Fruit fly (Drosophila melanogaster) whole organism, embryonic: ENCODE data around the gene CG12773.

Source experiments
- B-H1 ChIP-seq: fragments of 200-800 bp; sonication (Bioruptor generic); IDR thresholded peaks from 3 replicates; pipeline ENCODE4 v1.3.6; 2022; ENCODE audit warnings: missing biosample characterization, missing genetic modification characterization
- BEAF-32 ChIP-seq: fragments of 200-800 bp; sonication (Bioruptor generic); optimal IDR thresholded peaks from 3 replicates; lab custom pipeline; 2017; ENCODE audit warnings: missing biosample characterization, missing genetic modification characterization, mild to moderate bottlenecking, moderate library complexity, missing genetic modification reagents
- BtbVII ChIP-seq: fragments of 200-800 bp; sonication (Bioruptor generic); optimal IDR thresholded peaks from 3 replicates; lab custom pipeline; 2017; ENCODE audit warnings: missing biosample characterization, mild to moderate bottlenecking, missing genetic modification characterization
- Bteb2 ChIP-seq: fragments of 200-800 bp; sonication (Bioruptor generic); optimal IDR thresholded peaks from 2 replicates; lab custom pipeline; 2016; ENCODE audit warnings: missing biosample characterization, missing genetic modification characterization
- C15 ChIP-seq: fragments of 200-800 bp; sonication (Bioruptor generic); IDR thresholded peaks from 3 replicates; pipeline ENCODE4 v1.3.6; 2022; ENCODE audit warnings: missing biosample characterization, missing genetic modification characterization
- CG10147 ChIP-seq: fragments of 200-800 bp; sonication (Bioruptor generic); optimal IDR thresholded peaks from 2 replicates; lab custom pipeline; 2019; ENCODE audit warnings: missing biosample characterization, mild to moderate bottlenecking, missing genetic modification characterization, moderate library complexity
- CG1024 ChIP-seq: fragments of 200-800 bp; sonication (Bioruptor generic); IDR thresholded peaks from 2 replicates; pipeline ENCODE4 v1.3.6; 2022; ENCODE audit warnings: missing biosample characterization, missing genetic modification characterization
- CG10543 ChIP-seq: fragments of 200-800 bp; sonication (Bioruptor generic); optimal IDR thresholded peaks from 3 replicates; lab custom pipeline; 2017; ENCODE audit warnings: missing biosample characterization, mild to moderate bottlenecking, missing genetic modification characterization, moderate library complexity
- CG11093 ChIP-seq: fragments of 200-800 bp; sonication (Bioruptor generic); IDR thresholded peaks from 3 replicates; pipeline ENCODE4 v1.3.6; 2022; ENCODE audit warnings: missing biosample characterization, missing genetic modification characterization
- CG11560 ChIP-seq: fragments of 200-800 bp; sonication (Bioruptor generic); IDR thresholded peaks from 3 replicates; pipeline ENCODE4 v1.3.6; 2022; ENCODE audit warnings: missing biosample characterization, missing genetic modification characterization
- CG11696 ChIP-seq: fragments of 200-800 bp; sonication (Bioruptor generic); IDR thresholded peaks from 2 replicates; pipeline ENCODE4 v1.3.6; 2022; ENCODE audit warnings: missing biosample characterization, missing genetic modification characterization
- CG13775 ChIP-seq: fragments of 200-800 bp; sonication (Bioruptor generic); optimal IDR thresholded peaks from 3 replicates; lab custom pipeline; 2017; ENCODE audit warnings: missing biosample characterization, mild to moderate bottlenecking, missing genetic modification characterization
- CG14014 ChIP-seq: fragments of 200-800 bp; sonication (Bioruptor generic); IDR thresholded peaks from 2 replicates; pipeline ENCODE4 v1.3.6; 2022; ENCODE audit warnings: missing biosample characterization, missing genetic modification characterization
- CG15073 ChIP-seq: fragments of 200-800 bp; sonication (Bioruptor generic); optimal IDR thresholded peaks from 2 replicates; lab custom pipeline; 2016; ENCODE audit warnings: missing biosample characterization, missing genetic modification characterization
- CG1603 ChIP-seq: fragments of 200-800 bp; sonication (Bioruptor generic); optimal IDR thresholded peaks from 2 replicates; lab custom pipeline; 2019; ENCODE audit warnings: missing biosample characterization, mild to moderate bottlenecking, missing genetic modification characterization, moderate library complexity
- CG17568 ChIP-seq: fragments of 200-800 bp; sonication (Bioruptor generic); optimal IDR thresholded peaks from 2 replicates; lab custom pipeline; 2018; ENCODE audit warnings: missing biosample characterization, mild to moderate bottlenecking, missing genetic modification characterization, moderate library complexity
- CG18476 ChIP-seq: fragments of 200-800 bp; sonication (Bioruptor generic); optimal IDR thresholded peaks from 2 replicates; lab custom pipeline; 2016; ENCODE audit warnings: missing biosample characterization, mild to moderate bottlenecking, missing genetic modification characterization
- CG2202 ChIP-seq: fragments of 200-800 bp; sonication (Bioruptor generic); optimal IDR thresholded peaks from 2 replicates; lab custom pipeline; 2018; ENCODE audit warnings: missing biosample characterization, mild to moderate bottlenecking, missing genetic modification characterization
- CG33213 ChIP-seq: fragments of 200-800 bp; sonication (Bioruptor generic); optimal IDR thresholded peaks from 3 replicates; lab custom pipeline; 2016; ENCODE audit warnings: missing biosample characterization, missing genetic modification characterization
- CG3995 ChIP-seq: fragments of 200-800 bp; sonication (Bioruptor generic); optimal IDR thresholded peaks from 3 replicates; lab custom pipeline; 2016; ENCODE audit warnings: missing biosample characterization, missing genetic modification characterization
- CG4617 ChIP-seq: fragments of 200-800 bp; sonication (Bioruptor generic); optimal IDR thresholded peaks from 3 replicates; lab custom pipeline; 2016; ENCODE audit warnings: missing biosample characterization, missing genetic modification characterization, borderline replicate concordance
- CG4730 ChIP-seq: fragments of 200-800 bp; sonication (Bioruptor generic); IDR thresholded peaks from 2 replicates; pipeline ENCODE4 v1.3.6; 2022; ENCODE audit warnings: missing biosample characterization, missing genetic modification characterization
- CG6654 ChIP-seq: fragments of 200-800 bp; sonication (Bioruptor generic); optimal IDR thresholded peaks from 2 replicates; lab custom pipeline; 2017; ENCODE audit warnings: missing biosample characterization, mild to moderate bottlenecking, missing genetic modification characterization
- CG9727 ChIP-seq: fragments of 200-800 bp; sonication (Bioruptor generic); optimal IDR thresholded peaks from 3 replicates; lab custom pipeline; 2017; ENCODE audit warnings: missing biosample characterization, mild to moderate bottlenecking, missing genetic modification characterization
- H15 ChIP-seq: fragments of 200-800 bp; sonication (Bioruptor generic); IDR thresholded peaks from 3 replicates; pipeline ENCODE4 v1.3.6; 2022; ENCODE audit warnings: missing biosample characterization, missing genetic modification characterization
- HLH54F ChIP-seq: fragments of 200-800 bp; sonication (Bioruptor generic); optimal IDR thresholded peaks from 3 replicates; lab custom pipeline; 2016; ENCODE audit warnings: missing biosample characterization, missing genetic modification characterization
- Hr51 ChIP-seq, 2 experiments: fragments of 200-800 bp; sonication (Bioruptor generic); optimal IDR thresholded peaks; 2 replicates in 1 of 2; 3 replicates in 1 of 2; lab custom pipeline; 2016 to 2018; ENCODE audit warnings: missing biosample characterization in 2 of 2, missing genetic modification characterization in 2 of 2, mild to moderate bottlenecking in 1 of 2, moderate library complexity in 1 of 2
- Hsf ChIP-seq: fragments of 200-800 bp; sonication (Bioruptor generic); optimal IDR thresholded peaks from 3 replicates; lab custom pipeline; 2016; ENCODE audit warnings: missing biosample characterization, missing genetic modification characterization
- Jarid2 ChIP-seq: fragments of 200-800 bp; sonication (Bioruptor generic); optimal IDR thresholded peaks from 3 replicates; lab custom pipeline; 2017; ENCODE audit warnings: mild to moderate bottlenecking, missing biosample characterization, missing genetic modification reagents, missing genetic modification characterization
- Mes4 ChIP-seq: fragments of 200-800 bp; sonication (Bioruptor generic); optimal IDR thresholded peaks from 2 replicates; lab custom pipeline; 2016; ENCODE audit warnings: missing biosample characterization, missing genetic modification characterization
- Neu2 ChIP-seq: fragments of 200-800 bp; sonication (Bioruptor generic); optimal IDR thresholded peaks from 3 replicates; lab custom pipeline; 2016; ENCODE audit warnings: missing biosample characterization, missing genetic modification characterization, borderline replicate concordance
- Optix ChIP-seq: fragments of 200-800 bp; sonication (Bioruptor generic); IDR thresholded peaks from 3 replicates; pipeline ENCODE4 v1.3.6; 2022; ENCODE audit warnings: missing biosample characterization, missing genetic modification characterization
- Ravus ChIP-seq: fragments of 200-800 bp; sonication (Bioruptor generic); IDR thresholded peaks from 2 replicates; pipeline ENCODE4 v1.3.6; 2022; ENCODE audit warnings: missing biosample characterization, missing genetic modification characterization
- Sry-δ ChIP-seq: fragments of 200-800 bp; sonication (Bioruptor generic); optimal IDR thresholded peaks from 2 replicates; lab custom pipeline; 2016; ENCODE audit warnings: missing biosample characterization, missing genetic modification characterization
- Xrp1 ChIP-seq: fragments of 200-800 bp; sonication (Bioruptor generic); IDR thresholded peaks from 2 replicates; pipeline ENCODE4 v1.3.6; 2022; ENCODE audit warnings: missing biosample characterization, missing genetic modification characterization
- bsh ChIP-seq, 2 experiments: fragments of 200-800 bp; sonication (Bioruptor generic); optimal IDR thresholded peaks; 2 replicates each; lab custom pipeline; 2017 to 2018; ENCODE audit warnings: mild to moderate bottlenecking in 2 of 2, missing biosample characterization in 2 of 2, missing genetic modification characterization in 2 of 2, moderate library complexity in 1 of 2
- disco-r ChIP-seq: fragments of 200-800 bp; sonication (Bioruptor generic); optimal IDR thresholded peaks from 2 replicates; lab custom pipeline; 2016; ENCODE audit warnings: missing biosample characterization, missing genetic modification characterization
- eyg ChIP-seq: fragments of 200-800 bp; sonication (Bioruptor generic); optimal IDR thresholded peaks from 3 replicates; lab custom pipeline; 2016; ENCODE audit warnings: missing biosample characterization, missing genetic modification characterization
- fd3F ChIP-seq: fragments of 200-800 bp; sonication (Bioruptor generic); optimal IDR thresholded peaks from 2 replicates; lab custom pipeline; 2018; ENCODE audit warnings: missing biosample characterization, mild to moderate bottlenecking, missing genetic modification characterization, moderate library complexity
- jigr1 ChIP-seq: fragments of 200-800 bp; sonication (Bioruptor generic); IDR thresholded peaks from 3 replicates; pipeline ENCODE4 v1.3.6; 2022; ENCODE audit warnings: missing biosample characterization, missing genetic modification characterization
- mirr ChIP-seq: fragments of 200-800 bp; sonication (Bioruptor generic); optimal IDR thresholded peaks from 3 replicates; lab custom pipeline; 2018; ENCODE audit warnings: missing biosample characterization, mild to moderate bottlenecking, missing genetic modification characterization
- p53 ChIP-seq: fragments of 200-800 bp; sonication (Bioruptor generic); optimal IDR thresholded peaks from 2 replicates; lab custom pipeline; 2016; ENCODE audit warnings: missing biosample characterization, missing genetic modification characterization
- peb ChIP-seq: fragments of 200-800 bp; sonication (Bioruptor generic); IDR thresholded peaks from 2 replicates; pipeline ENCODE4 v1.3.6; 2022; ENCODE audit warnings: missing biosample characterization, missing genetic modification characterization
- pnt ChIP-seq: fragments of 200-800 bp; sonication (Bioruptor generic); optimal IDR thresholded peaks from 3 replicates; lab custom pipeline; 2016; ENCODE audit warnings: missing biosample characterization, missing genetic modification characterization
- scrt ChIP-seq: fragments of 200-800 bp; sonication (Bioruptor generic); optimal IDR thresholded peaks from 2 replicates; lab custom pipeline; 2018; ENCODE audit warnings: missing biosample characterization, mild to moderate bottlenecking, missing genetic modification characterization, moderate library complexity
- tll ChIP-seq, 2 experiments: fragments of 200-800 bp in 1 of 2; fragments of >200 bp in 1 of 2; sonication (Bioruptor generic) in 1 of 2; optimal IDR thresholded peaks; 2 replicates each; lab custom pipeline; 2017 to 2019; ENCODE audit warnings: missing biosample characterization in 2 of 2, missing genetic modification characterization in 2 of 2, mild to moderate bottlenecking in 1 of 2, moderate library complexity in 1 of 2
- ttk ChIP-seq: fragments of 200-800 bp; sonication (Bioruptor generic); IDR thresholded peaks from 2 replicates; pipeline ENCODE4 v2.1.2; 2022; ENCODE audit warnings: missing biosample characterization, missing genetic modification characterization
- twi ChIP-seq: fragments of 200-800 bp; optimal IDR thresholded peaks from 2 replicates; lab custom pipeline; 2019; ENCODE audit warnings: missing biosample characterization, mild to moderate bottlenecking, missing genetic modification characterization, moderate library complexity
- z ChIP-seq: fragments of 200-800 bp; sonication (Bioruptor generic); IDR thresholded peaks from 3 replicates; pipeline ENCODE4 v1.3.6; 2022; ENCODE audit warnings: missing biosample characterization, missing genetic modification characterization

Gene CG12773

DNA sequence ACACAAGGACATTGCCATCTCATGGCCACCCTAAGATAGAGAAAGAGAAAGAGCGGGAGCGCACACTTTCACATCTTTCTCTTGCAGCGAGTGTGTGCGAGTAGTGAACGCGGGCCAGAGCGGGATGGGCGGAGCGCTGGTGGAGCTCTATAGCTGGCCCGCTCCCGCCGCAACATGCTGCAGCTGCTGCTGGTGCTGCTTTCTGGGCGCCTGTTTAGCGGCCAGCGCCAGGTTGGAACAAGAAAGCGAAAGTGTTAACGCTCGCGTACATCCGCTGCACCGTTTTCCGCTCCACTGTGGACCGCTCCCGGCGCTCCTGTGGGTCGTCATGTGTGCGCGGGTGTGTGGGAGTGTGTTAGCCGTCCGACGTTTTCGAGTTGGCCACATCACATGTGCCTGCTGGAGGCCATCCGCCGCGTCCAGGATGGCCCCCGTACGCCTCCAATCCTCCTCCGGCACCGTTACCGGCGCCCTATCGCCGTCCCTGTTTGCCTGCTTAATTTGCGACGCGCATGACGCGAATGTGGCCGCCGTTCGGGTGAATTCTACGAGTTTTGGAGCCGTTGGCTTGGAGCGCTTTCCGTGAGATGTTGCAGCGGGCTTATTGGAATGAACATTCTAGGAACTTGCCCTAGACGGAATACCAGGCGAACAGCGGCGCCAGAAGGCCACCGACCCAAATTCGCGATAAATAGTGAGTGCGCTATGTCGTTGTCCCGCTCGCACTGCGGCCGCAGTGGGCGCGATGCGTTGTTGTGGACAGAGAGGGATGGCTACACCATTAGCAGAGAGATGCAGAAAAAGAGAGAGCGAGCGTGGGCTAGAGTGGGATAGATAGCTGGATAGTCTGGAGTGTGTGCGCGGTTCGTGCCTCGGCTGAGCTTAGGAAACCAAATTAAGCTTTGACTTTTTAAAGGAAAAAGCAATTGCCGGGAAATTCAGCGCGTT is 45.5 kb upstream of the CG12773 start:
- TF ChIP-seq CG11696 (no peak), BtbVII (GFP tag; lab: Kevin White, UChicago) (peak; percentile 6), CG11093 (GFP tag; lab: Robert Waterston, UW) (no peak), Hsf (GFP tag; lab: Kevin White, UChicago) (peak; percentile 14), fd3F (GFP tag; lab: Kevin White, UChicago) (no peak), jigr1 (GFP tag; lab: Robert Waterston, UW) (no peak), CG6654 (GFP tag; lab: Kevin White, UChicago) (no peak), mirr (no peak), CG17568 (no peak), Optix (no peak), peb (GFP tag; lab: Robert Waterston, UW) (no peak), Jarid2 (GFP tag; lab: Kevin White, UChicago) (no peak), CG33213 (GFP tag; lab: Kevin White, UChicago) (peak; percentile 63), CG1024 (no peak), CG10147 (no peak), z (GFP tag; lab: Robert Waterston, UW) (peak; percentile 37; the same call in 1 of the 3 replicates), CG13775 (GFP tag; lab: Kevin White, UChicago) (no peak), Bteb2 (GFP tag; lab: Kevin White, UChicago) (no peak), pnt (GFP tag; lab: Kevin White, UChicago) (no peak), twi (tag; lab: Kevin White, UChicago) (peak; percentile 7), CG10543 (peak; percentile 91), HLH54F (GFP tag; lab: Kevin White, UChicago) (no peak), Sry-δ (GFP tag; lab: Kevin White, UChicago) (no peak), C15 (GFP tag; lab: Robert Waterston, UW) (no peak), CG18476 (GFP tag; lab: Kevin White, UChicago) (no peak), CG2202 (tag; lab: Kevin White, UChicago) (no peak), H15 (GFP tag; lab: Robert Waterston, UW) (no peak), eyg (GFP tag; lab: Kevin White, UChicago) (no peak), Hr51 (GFP tag; optimal IDR thresholded peaks at IDR 0.05; lab: Kevin White, UChicago) (peak in 1 of 2 experiments; percentile 1), bsh (GFP tag; optimal IDR thresholded peaks at IDR 0.05; lab: Kevin White, UChicago) (no peak), scrt (GFP tag; lab: Kevin White, UChicago) (peak; percentile 9), CG14014 (GFP tag; lab: Robert Waterston, UW) (peak; percentile 17; the same call in 1 of the 2 replicates), disco-r (GFP tag; lab: Kevin White, UChicago) (no peak), BEAF-32 (GFP tag; lab: Kevin White, UChicago) (no peak), CG4617 (GFP tag; lab: Kevin White, UChicago) (no peak), CG15073 (no peak), Mes4 (no peak), B-H1 (GFP tag; lab: Robert Waterston, UW) (no peak), CG9727 (GFP tag; lab: Kevin White, UChicago) (no peak), Ravus (no peak), CG3995 (GFP tag; lab: Kevin White, UChicago) (no peak), CG4730 (GFP tag; lab: Robert Waterston, UW) (no peak), p53 (GFP tag; lab: Kevin White, UChicago) (no peak), Neu2 (no peak), ttk (GFP tag; lab: Robert Waterston, UW) (no peak), tll (GFP tag; optimal IDR thresholded peaks at IDR 0.05; lab: Kevin White, UChicago) (peak; percentile 54 to 67), CG11560 (tag; lab: Robert Waterston, UW) (no peak), Xrp1 (no peak), CG1603 (tag; lab: Kevin White, UChicago) (peak; percentile 25)
